Worm (Caenorhabditis elegans) whole organism, L4/young adult: Measurements from ENCODE around the gene C40A11.3.

Experiments used
- W03F9.2 ChIP-seq: fragments of 150-350 bp; optimal IDR thresholded peaks from 2 replicates; lab custom pipeline; 2014; ENCODE audit warnings: missing biosample characterization, missing genetic modification characterization
- dao-5 ChIP-seq: sonication (generic microtip); optimal IDR thresholded peaks from 2 replicates; lab custom pipeline; 2016; ENCODE audit warnings: missing genotype, missing genetic modification characterization, moderate library complexity, missing compliant biosample characterization
- him-1 ChIP-seq: sonication (generic microtip); optimal IDR thresholded peaks from 2 replicates; lab custom pipeline; 2016; ENCODE audit warnings: missing genotype, missing genetic modification reagents, missing genetic modification characterization, missing compliant biosample characterization

- no peak for TF ChIP-seq dao-5 (tag; lab: Kevin White, UChicago)
- no peak for TF ChIP-seq him-1 (tag; lab: Kevin White, UChicago)
- TF ChIP-seq W03F9.2, result no peak
Observed at ce11 chrII:2150485-2150985, 9.6 kb downstream of the C40A11.3 start, which contains the start of the genes C40A11.7 and C40A11.8.
